Fruit fly (Drosophila melanogaster): ENCODE measurements around the gene MICU3.

- no peak for TF ChIP-seq CG8478 (optimal IDR thresholded peaks at IDR 0.05)
- no peak for TF ChIP-seq CTCF (optimal IDR thresholded peaks at IDR 0.05)
Measured at dm6 chr3R:19813217-19813616, 33.9 kb upstream of the MICU3 start.
